Fruit fly (Drosophila melanogaster) whole organism, prepupa: ENCODE results near the gene CG31051.

Experiments used
- CG15336 ChIP-seq: fragments of 200-800 bp; sonication (Bioruptor generic); IDR thresholded peaks from 2 replicates; pipeline ENCODE4 v1.3.6; 2022; ENCODE audit warnings: missing biosample characterization, missing genetic modification characterization
- CG6163 ChIP-seq: fragments of 200-800 bp; sonication (Bioruptor generic); IDR thresholded peaks from 3 replicates; pipeline ENCODE4 v1.3.6; 2022; ENCODE audit warnings: missing biosample characterization, missing genetic modification characterization
- CG6854 ChIP-seq: fragments of 200-800 bp; sonication (Bioruptor generic); optimal IDR thresholded peaks from 2 replicates; lab custom pipeline; 2017; ENCODE audit warnings: missing biosample characterization, mild to moderate bottlenecking, missing genetic modification characterization
- CG7368 ChIP-seq: fragments of 200-800 bp; sonication (Bioruptor generic); optimal IDR thresholded peaks from 3 replicates; lab custom pipeline; 2016; ENCODE audit warnings: missing biosample characterization, missing genetic modification characterization
- CG8119 ChIP-seq: fragments of 200-800 bp; sonication (Bioruptor generic); IDR thresholded peaks from 3 replicates; pipeline ENCODE4 v1.3.6; 2022; ENCODE audit warnings: missing biosample characterization, missing genetic modification characterization
- Hr4 ChIP-seq: fragments of 200-800 bp; sonication (Bioruptor generic); optimal IDR thresholded peaks from 3 replicates; lab custom pipeline; 2016; ENCODE audit warnings: missing biosample characterization, missing genetic modification characterization
- Sox102F ChIP-seq: fragments of 200-800 bp; sonication (Bioruptor generic); optimal IDR thresholded peaks from 2 replicates; lab custom pipeline; 2016; ENCODE audit warnings: missing biosample characterization, mild to moderate bottlenecking, missing genetic modification characterization
- cyc ChIP-seq: fragments of 200-800 bp; sonication (Bioruptor generic); optimal IDR thresholded peaks from 3 replicates; lab custom pipeline; 2016; ENCODE audit warnings: missing biosample characterization, missing genetic modification characterization
- dsx ChIP-seq: fragments of 200-800 bp; optimal IDR thresholded peaks from 3 replicates; lab custom pipeline; 2019; ENCODE audit warnings: missing biosample characterization, mild to moderate bottlenecking, missing genetic modification characterization, moderate library complexity; ENCODE audit not compliant: poor library complexity, severe bottlenecking
- fd85E ChIP-seq: fragments of 200-800 bp; sonication (Bioruptor generic); optimal IDR thresholded peaks from 3 replicates; lab custom pipeline; 2016; ENCODE audit warnings: missing biosample characterization, missing genetic modification characterization
- lz ChIP-seq: fragments of 200-800 bp; sonication (Bioruptor generic); optimal IDR thresholded peaks from 3 replicates; lab custom pipeline; 2016; ENCODE audit warnings: missing biosample characterization, missing genetic modification characterization
- topi ChIP-seq: fragments of 200-800 bp; sonication (Bioruptor generic); optimal IDR thresholded peaks from 3 replicates; lab custom pipeline; 2016; ENCODE audit warnings: missing biosample characterization, missing genetic modification characterization

- TF ChIP-seq lz (GFP tag; lab: Kevin White, UChicago) (no peak), CG8119 (GFP tag; lab: Robert Waterston, UW) (no peak), cyc (no peak), Sox102F (GFP tag; lab: Kevin White, UChicago) (no peak), Hr4 (no peak), topi (GFP tag; lab: Kevin White, UChicago) (no peak), dsx (GFP tag; lab: Kevin White, UChicago) (no peak), CG6854 (GFP tag; lab: Kevin White, UChicago) (no peak), fd85E (GFP tag; lab: Kevin White, UChicago) (no peak), CG15336 (GFP tag; lab: Robert Waterston, UW) (no peak), CG6163 (GFP tag; lab: Robert Waterston, UW) (no peak), CG7368 (no peak)
These were observed 36.1 kb upstream of the CG31051 start for dm6 chr3R:28556385-28556784.
